Fruit fly (Drosophila melanogaster): ENCODE measurements around the gene eIF3e.

DNA sequence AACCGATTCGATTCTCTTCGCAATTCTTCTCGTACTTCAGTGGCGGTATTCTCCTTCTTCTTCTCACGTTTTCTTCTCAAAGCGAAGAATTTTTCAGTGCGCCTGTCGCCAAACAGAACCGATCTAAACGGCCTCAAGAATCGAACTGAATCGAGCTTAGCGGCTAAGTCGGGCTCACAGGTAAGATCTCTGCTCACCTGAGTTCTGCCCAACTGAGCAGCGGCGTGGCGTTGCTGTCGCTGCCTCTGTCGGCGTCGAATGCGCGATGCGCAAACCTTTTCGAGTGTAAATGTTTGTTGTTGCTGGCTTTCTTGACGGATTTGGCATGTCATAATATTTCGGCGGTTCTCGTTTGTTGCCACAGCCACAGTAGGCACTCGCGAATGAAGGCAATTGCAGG lies 25.2 kb upstream of the eIF3e start:
- TF ChIP-seq rn (GFP tag; IDR thresholded peaks at IDR 0.05) (no peak), CG9948 (tag; optimal IDR thresholded peaks at IDR 0.05) (no peak), CG13204 (GFP tag; optimal IDR thresholded peaks at IDR 0.05) (no peak), CG32121 (GFP tag; IDR thresholded peaks at IDR 0.05) (no peak), D1 (tag; optimal IDR thresholded peaks at IDR 0.05) (no peak), Pif1A (GFP tag; optimal IDR thresholded peaks at IDR 0.05) (no peak), CG8301 (tag; optimal IDR thresholded peaks at IDR 0.05) (no peak), CG8159 (tag; optimal IDR thresholded peaks at IDR 0.05) (no peak)
